Fruit fly (Drosophila melanogaster) whole organism, embryonic: ENCODE results near the gene mRpL51.

Experiments
- Abd-B ChIP-seq: fragments of 200-800 bp; sonication (Bioruptor generic); optimal IDR thresholded peaks from 2 replicates; lab custom pipeline; 2018; ENCODE audit warnings: missing biosample characterization, mild to moderate bottlenecking, missing genetic modification characterization, moderate library complexity
- Atf-2 ChIP-seq: fragments of 200-800 bp; sonication (Bioruptor generic); optimal IDR thresholded peaks from 2 replicates; lab custom pipeline; 2016; ENCODE audit warnings: missing biosample characterization, missing genetic modification characterization
- Bdp1 ChIP-seq: fragments of 200-800 bp; sonication (Bioruptor generic); optimal IDR thresholded peaks from 3 replicates; lab custom pipeline; 2016; ENCODE audit warnings: missing biosample characterization, missing genetic modification characterization
- Bgb ChIP-seq: fragments of 200-800 bp; sonication (Bioruptor generic); IDR thresholded peaks from 2 replicates; pipeline ENCODE4 v1.3.6; 2022; ENCODE audit warnings: missing biosample characterization, missing genetic modification characterization; ENCODE audit not compliant: partially characterized antibody
- CG11093 ChIP-seq: fragments of 200-800 bp; sonication (Bioruptor generic); IDR thresholded peaks from 3 replicates; pipeline ENCODE4 v1.3.6; 2022; ENCODE audit warnings: missing biosample characterization, missing genetic modification characterization
- CG12236 ChIP-seq: fragments of 200-800 bp; sonication (Bioruptor generic); optimal IDR thresholded peaks from 2 replicates; lab custom pipeline; 2016; ENCODE audit warnings: missing biosample characterization, missing genetic modification characterization
- CG15011 ChIP-seq: fragments of 200-800 bp; sonication (Bioruptor generic); optimal IDR thresholded peaks from 3 replicates; lab custom pipeline; 2018; ENCODE audit warnings: missing biosample characterization, mild to moderate bottlenecking, missing genetic modification characterization
- CG15479 ChIP-seq: fragments of 200-800 bp; sonication (Bioruptor generic); optimal IDR thresholded peaks from 3 replicates; lab custom pipeline; 2019; ENCODE audit warnings: missing biosample characterization, mild to moderate bottlenecking, missing genetic modification characterization, moderate library complexity
- CG16813 ChIP-seq: fragments of 200-800 bp; sonication (Bioruptor generic); IDR thresholded peaks from 3 replicates; pipeline ENCODE4 v1.3.6; 2022; ENCODE audit warnings: missing biosample characterization, missing genetic modification characterization; ENCODE audit not compliant: partially characterized antibody
- CG18011 ChIP-seq: fragments of 200-800 bp; sonication (Bioruptor generic); optimal IDR thresholded peaks from 2 replicates; lab custom pipeline; 2017; ENCODE audit warnings: missing biosample characterization, missing genetic modification characterization, mild to moderate bottlenecking, moderate library complexity, missing genotype
- CG2116 ChIP-seq: fragments of 200-800 bp; sonication (Bioruptor generic); optimal IDR thresholded peaks from 3 replicates; lab custom pipeline; 2018; ENCODE audit warnings: missing biosample characterization, mild to moderate bottlenecking, missing genetic modification characterization
- CG32767 ChIP-seq: fragments of 200-800 bp; sonication (Bioruptor generic); IDR thresholded peaks from 2 replicates; pipeline ENCODE4 v1.3.6; 2022; ENCODE audit warnings: missing biosample characterization, missing genetic modification characterization
- CG6254 ChIP-seq: fragments of 200-800 bp; sonication (Bioruptor generic); optimal IDR thresholded peaks from 3 replicates; lab custom pipeline; 2017; ENCODE audit warnings: mild to moderate bottlenecking, missing biosample characterization, missing genetic modification reagents, missing genetic modification characterization
- CG6765 ChIP-seq: fragments of 200-800 bp; sonication (Bioruptor generic); optimal IDR thresholded peaks from 3 replicates; lab custom pipeline; 2017; ENCODE audit warnings: missing biosample characterization, mild to moderate bottlenecking, missing genetic modification characterization
- CG6791 ChIP-seq: fragments of 200-800 bp; sonication (Bioruptor generic); IDR thresholded peaks from 3 replicates; pipeline ENCODE4 v1.3.6; 2022; ENCODE audit warnings: missing biosample characterization, missing genetic modification characterization; ENCODE audit not compliant: partially characterized antibody
- CG7357 ChIP-seq: fragments of 200-800 bp; sonication (Bioruptor generic); IDR thresholded peaks from 3 replicates; pipeline ENCODE4 v1.3.6; 2022; ENCODE audit warnings: missing biosample characterization, missing genetic modification characterization
- CG7372 ChIP-seq: fragments of 200-800 bp; sonication (Bioruptor generic); IDR thresholded peaks from 2 replicates; pipeline ENCODE4 v1.3.6; 2022; ENCODE audit warnings: missing biosample characterization, missing genetic modification characterization
- CG9215 ChIP-seq: fragments of 200-800 bp; sonication (Bioruptor generic); IDR thresholded peaks from 2 replicates; pipeline ENCODE4 v1.3.6; 2022; ENCODE audit warnings: missing biosample characterization, missing genetic modification characterization
- Doc2 ChIP-seq: fragments of 200-800 bp; sonication (Bioruptor generic); IDR thresholded peaks from 2 replicates; pipeline ENCODE4 v1.3.6; 2022; ENCODE audit warnings: missing biosample characterization, missing genetic modification characterization
- H2.0 ChIP-seq: fragments of 200-800 bp; sonication (Bioruptor generic); IDR thresholded peaks from 2 replicates; pipeline ENCODE4 v1.3.6; 2022; ENCODE audit warnings: missing biosample characterization, missing genetic modification characterization
- HmgZ ChIP-seq: fragments of 200-800 bp; sonication (Bioruptor generic); optimal IDR thresholded peaks from 2 replicates; lab custom pipeline; 2018; ENCODE audit warnings: missing biosample characterization, mild to moderate bottlenecking, missing genetic modification characterization
- Max ChIP-seq: fragments of 200-800 bp; sonication (Bioruptor generic); optimal IDR thresholded peaks from 2 replicates; lab custom pipeline; 2016; ENCODE audit warnings: missing biosample characterization, mild to moderate bottlenecking, missing genetic modification characterization
- Opbp ChIP-seq: fragments of 200-800 bp; sonication (Bioruptor generic); IDR thresholded peaks from 3 replicates; pipeline ENCODE4 v1.3.6; 2022; ENCODE audit warnings: missing biosample characterization, missing genetic modification characterization; ENCODE audit not compliant: partially characterized antibody
- Spps ChIP-seq: fragments of 200-800 bp; sonication (Bioruptor generic); optimal IDR thresholded peaks from 2 replicates; lab custom pipeline; 2018; ENCODE audit warnings: missing biosample characterization, mild to moderate bottlenecking, missing genetic modification characterization
- Stat92E ChIP-seq, 3 experiments: fragments of >200 bp in 2 of 3; fragments of 200-800 bp in 1 of 3; sonication (Bioruptor generic) in 1 of 3; optimal IDR thresholded peaks; 2 replicates each; lab custom pipeline; 2017 to 2019; ENCODE audit warnings: missing biosample characterization in 3 of 3, missing genetic modification characterization in 3 of 3, mild to moderate bottlenecking in 1 of 3, moderate library complexity in 1 of 3
- TFAM ChIP-seq: fragments of 200-800 bp; sonication (Bioruptor generic); optimal IDR thresholded peaks from 2 replicates; lab custom pipeline; 2017; ENCODE audit warnings: missing biosample characterization, missing genetic modification characterization, inconsistent platforms
- Xrp1 ChIP-seq: fragments of 200-800 bp; sonication (Bioruptor generic); IDR thresholded peaks from 2 replicates; pipeline ENCODE4 v1.3.6; 2022; ENCODE audit warnings: missing biosample characterization, missing genetic modification characterization
- amos ChIP-seq: fragments of 200-800 bp; sonication (Bioruptor generic); IDR thresholded peaks from 2 replicates; pipeline ENCODE4 v1.3.6; 2022; ENCODE audit warnings: missing biosample characterization, missing genetic modification characterization; ENCODE audit not compliant: partially characterized antibody
- aop ChIP-seq: fragments of 200-800 bp; sonication (Bioruptor generic); IDR thresholded peaks from 2 replicates; pipeline ENCODE4 v1.3.6; 2022; ENCODE audit warnings: missing biosample characterization, missing genetic modification characterization
- ato ChIP-seq: fragments of 200-800 bp; sonication (Bioruptor generic); IDR thresholded peaks from 2 replicates; pipeline ENCODE4 v1.3.6; 2022; ENCODE audit warnings: missing biosample characterization, missing genetic modification characterization; ENCODE audit not compliant: partially characterized antibody
- bbx ChIP-seq: fragments of 200-800 bp; sonication (Bioruptor generic); IDR thresholded peaks from 2 replicates; pipeline ENCODE4 v1.3.6; 2022; ENCODE audit warnings: missing biosample characterization, missing genetic modification characterization; ENCODE audit not compliant: partially characterized antibody
- chif ChIP-seq, 2 experiments: fragments of 200-800 bp; sonication (Bioruptor generic); optimal IDR thresholded peaks; 3 replicates each; lab custom pipeline; 2016; ENCODE audit warnings: missing biosample characterization in 2 of 2, missing genetic modification characterization in 2 of 2
- disco-r ChIP-seq: fragments of 200-800 bp; sonication (Bioruptor generic); optimal IDR thresholded peaks from 2 replicates; lab custom pipeline; 2016; ENCODE audit warnings: missing biosample characterization, missing genetic modification characterization
- hb ChIP-seq: fragments of 200-800 bp; sonication (Bioruptor generic); IDR thresholded peaks from 3 replicates; pipeline ENCODE4 v1.3.6; 2022; ENCODE audit warnings: missing biosample characterization, missing genetic modification characterization; ENCODE audit not compliant: partially characterized antibody
- inv ChIP-seq: fragments of 200-800 bp; sonication (Bioruptor generic); IDR thresholded peaks from 2 replicates; pipeline ENCODE4 v1.3.6; 2022; ENCODE audit warnings: missing biosample characterization, missing genetic modification characterization; ENCODE audit not compliant: partially characterized antibody
- knrl ChIP-seq: fragments of 200-800 bp; sonication (Bioruptor generic); IDR thresholded peaks from 3 replicates; pipeline ENCODE4 v1.3.6; 2022; ENCODE audit warnings: missing biosample characterization, missing genetic modification characterization; ENCODE audit not compliant: partially characterized antibody
- lilli ChIP-seq: fragments of 200-800 bp; sonication (Bioruptor generic); optimal IDR thresholded peaks from 3 replicates; lab custom pipeline; 2016; ENCODE audit warnings: missing biosample characterization, missing genetic modification characterization
- mld ChIP-seq: fragments of 200-800 bp; sonication (Bioruptor generic); IDR thresholded peaks from 3 replicates; pipeline ENCODE4 v1.3.6; 2022; ENCODE audit warnings: missing biosample characterization, missing genetic modification characterization; ENCODE audit not compliant: partially characterized antibody
- nerfin-2 ChIP-seq: fragments of 200-800 bp; sonication (Bioruptor generic); IDR thresholded peaks from 2 replicates; pipeline ENCODE4 v1.3.6; 2022; ENCODE audit warnings: missing biosample characterization, missing genetic modification characterization; ENCODE audit not compliant: partially characterized antibody
- peb ChIP-seq: fragments of 200-800 bp; sonication (Bioruptor generic); IDR thresholded peaks from 2 replicates; pipeline ENCODE4 v1.3.6; 2022; ENCODE audit warnings: missing biosample characterization, missing genetic modification characterization
- pzg ChIP-seq: fragments of 200-800 bp; sonication (Bioruptor generic); optimal IDR thresholded peaks from 3 replicates; lab custom pipeline; 2018; ENCODE audit warnings: missing biosample characterization, mild to moderate bottlenecking, missing genetic modification characterization, moderate library complexity
- slou ChIP-seq: fragments of 200-800 bp; sonication (Bioruptor generic); optimal IDR thresholded peaks from 3 replicates; lab custom pipeline; 2016; ENCODE audit warnings: missing biosample characterization, missing genetic modification characterization
- sna ChIP-seq: fragments of 200-800 bp; sonication (Bioruptor generic); IDR thresholded peaks from 2 replicates; pipeline ENCODE4 v1.3.6; 2022; ENCODE audit warnings: missing biosample characterization, missing genetic modification characterization; ENCODE audit not compliant: partially characterized antibody
- stc ChIP-seq: fragments of 200-800 bp; sonication (Bioruptor generic); IDR thresholded peaks from 2 replicates; pipeline ENCODE4 v1.3.6; 2022; ENCODE audit warnings: missing biosample characterization, missing genetic modification characterization
- tna ChIP-seq: fragments of 200-800 bp; sonication (Bioruptor generic); IDR thresholded peaks from 2 replicates; pipeline ENCODE4 v1.3.6; 2022; ENCODE audit warnings: missing biosample characterization, missing genetic modification characterization; ENCODE audit not compliant: partially characterized antibody
- yki ChIP-seq: fragments of >200 bp; optimal IDR thresholded peaks from 3 replicates; lab custom pipeline; 2018

Gene mRpL51

dm6 chr2L:8485562-8485961, 31.6 kb downstream of the mRpL51 start (continued):
- TF ChIP-seq Abd-B (GFP tag; lab: Kevin White, UChicago) (no peak), CG6254 (GFP tag; lab: Kevin White, UChicago) (no peak), HmgZ (tag; lab: Kevin White, UChicago) (peak; percentile 50), tna (GFP tag; lab: Robert Waterston, UW) (peak; percentile 67; the same call in 1 of the 2 replicates), pzg (GFP tag; lab: Kevin White, UChicago) (no peak), CG32767 (GFP tag; lab: Robert Waterston, UW) (no peak), Stat92E (GFP tag; optimal IDR thresholded peaks at IDR 0.05; lab: Kevin White, UChicago) (no peak), knrl (peak; percentile 34; the same call in 1 of the 3 replicates), lilli (GFP tag; lab: Kevin White, UChicago) (no peak), CG6765 (GFP tag; lab: Kevin White, UChicago) (no peak), yki (lab: Kevin White, UChicago) (no peak), H2.0 (GFP tag; lab: Robert Waterston, UW) (no peak), aop (GFP tag; lab: Robert Waterston, UW) (no peak), chif (GFP tag; optimal IDR thresholded peaks at IDR 0.05; lab: Kevin White, UChicago) (no peak), Doc2 (no peak), CG9215 (no peak), nerfin-2 (GFP tag; lab: Robert Waterston, UW) (peak; percentile 79), Max (GFP tag; lab: Kevin White, UChicago) (no peak), TFAM (GFP tag; lab: Kevin White, UChicago) (no peak), Spps (tag; lab: Kevin White, UChicago) (no peak), stc (GFP tag; lab: Robert Waterston, UW) (no peak), peb (no peak), CG18011 (GFP tag; lab: Kevin White, UChicago) (no peak), Atf-2 (GFP tag; lab: Kevin White, UChicago) (no peak), CG7372 (GFP tag; lab: Robert Waterston, UW) (no peak), disco-r (GFP tag; lab: Kevin White, UChicago) (no peak), slou (GFP tag; lab: Kevin White, UChicago) (no peak), CG15479 (GFP tag; lab: Kevin White, UChicago) (no peak), CG2116 (GFP tag; lab: Kevin White, UChicago) (no peak), CG7357 (GFP tag; lab: Robert Waterston, UW) (no peak), CG12236 (GFP tag; lab: Kevin White, UChicago) (no peak)

dm6 chr2L:8481623-8482424, 35.4 kb downstream of the mRpL51 start, which contains the start of gene CG43796:
Gene CG43796, plus strand, starts transcription at chr2L:8482374.
- peak; percentile 76; the same call in 2 of the 3 replicates for TF ChIP-seq mld
- peak; percentile 69 for TF ChIP-seq amos
- TF ChIP-seq Stat92E (GFP tag; optimal IDR thresholded peaks at IDR 0.05; lab: Kevin White, UChicago): peak in 1 of 3 experiments; percentile 31
- TF ChIP-seq ato (GFP tag; lab: Robert Waterston, UW): peak; percentile 47
- peak; percentile 87 for TF ChIP-seq CG6791 (GFP tag; lab: Robert Waterston, UW)
- TF ChIP-seq CG16813: peak; percentile 83
- 0 out of 2 replicates have a peak, but pooled peaks have one; percentile 18 for TF ChIP-seq sna (GFP tag; lab: Robert Waterston, UW)
- TF ChIP-seq Bdp1: peak; percentile 97
- TF ChIP-seq Bgb: peak; percentile 68
- TF ChIP-seq inv (GFP tag; lab: Robert Waterston, UW): peak; percentile 43; the same call in 1 of the 2 replicates
- TF ChIP-seq bbx (GFP tag; lab: Robert Waterston, UW): peak; percentile 77
- TF ChIP-seq CG11093 (GFP tag; lab: Robert Waterston, UW): no peak
- 0 out of 3 replicates have a peak, but pooled peaks have one; percentile 50 for TF ChIP-seq hb (GFP tag; lab: Robert Waterston, UW)
- TF ChIP-seq Xrp1 (GFP tag; lab: Robert Waterston, UW): 0 out of 2 replicates have a peak, but pooled peaks have one; percentile 14
- TF ChIP-seq Opbp (GFP tag; lab: Robert Waterston, UW): peak; percentile 73; the same call in 2 of the 3 replicates
- TF ChIP-seq nerfin-2 (GFP tag; lab: Robert Waterston, UW): peak; percentile 51; the same call in 1 of the 2 replicates
- TF ChIP-seq knrl: peak; percentile 51; the same call in 1 of the 3 replicates
- no peak for TF ChIP-seq CG15011 (GFP tag; lab: Kevin White, UChicago)
